Worm (Caenorhabditis elegans) whole organism, L1 larva: Measurements from ENCODE around the gene C06E1.11.
A peak's percentile ranks its signal among the peaks of the same experiment; 100 is the strongest.

Source experiments
- C04F5.9 ChIP-seq: sonication (generic microtip); optimal IDR thresholded peaks from 2 replicates; lab custom pipeline; 2016; ENCODE audit warnings: missing genetic modification characterization, missing compliant biosample characterization
- C16A3.4 ChIP-seq: fragments of 150-350 bp; optimal IDR thresholded peaks from 2 replicates; lab custom pipeline; 2014; ENCODE audit warnings: missing biosample characterization, missing genetic modification characterization
- C34B4.2 ChIP-seq: sonication (generic microtip); optimal IDR thresholded peaks from 2 replicates; lab custom pipeline; 2017; ENCODE audit warnings: mild to moderate bottlenecking, missing genetic modification characterization, missing compliant biosample characterization
- F16B12.6 ChIP-seq: fragments of 150-350 bp; optimal IDR thresholded peaks from 2 replicates; lab custom pipeline; 2014; ENCODE audit warnings: missing biosample characterization, missing genetic modification characterization
- aha-1 ChIP-seq: fragments of 150-350 bp; optimal IDR thresholded peaks from 2 replicates; lab custom pipeline; 2014; ENCODE audit warnings: missing biosample characterization, missing genetic modification characterization
- blmp-1 ChIP-seq: fragments of 150-350 bp; optimal IDR thresholded peaks from 2 replicates; lab custom pipeline; 2014; ENCODE audit warnings: missing biosample characterization, missing genetic modification characterization
- ceh-63 ChIP-seq: fragments of 200-800 bp; sonication (Bioruptor generic); optimal IDR thresholded peaks from 2 replicates; lab custom pipeline; 2018; ENCODE audit warnings: mild to moderate bottlenecking, missing genetic modification characterization, missing compliant biosample characterization
- ceh-88 ChIP-seq: fragments of 200-800 bp; sonication (Bioruptor generic); IDR thresholded peaks from 2 replicates; pipeline ENCODE4 v1.3.6; 2022; ENCODE audit warnings: missing genetic modification characterization, missing compliant biosample characterization
- ceh-90 ChIP-seq: sonication (generic microtip); optimal IDR thresholded peaks from 2 replicates; lab custom pipeline; 2016; ENCODE audit warnings: missing genetic modification characterization, missing compliant biosample characterization
- ces-1 ChIP-seq: fragments of 150-350 bp; optimal IDR thresholded peaks from 2 replicates; lab custom pipeline; 2014; ENCODE audit warnings: missing biosample characterization, missing genetic modification reagents, missing genetic modification characterization
- dpl-1 ChIP-seq, 3 experiments: fragments of 150-350 bp in 2 of 3; sonication (generic microtip) in 1 of 3; optimal IDR thresholded peaks; 2 replicates each; lab custom pipeline; 2014 to 2017; ENCODE audit warnings: missing biosample characterization in 3 of 3, missing genetic modification characterization in 3 of 3, missing genetic modification reagents in 3 of 3
- efl-1 ChIP-seq, 4 experiments: fragments of 150-350 bp; optimal IDR thresholded peaks in 3 of 4; peaks in 1 of 4; 1 replicate in 1 of 4; 2 replicates in 3 of 4; lab custom pipeline; 2014; ENCODE audit warnings: missing biosample characterization in 2 of 4, missing genetic modification characterization in 2 of 4, missing genetic modification reagents in 2 of 4
- efl-3 ChIP-seq: fragments of 200-800 bp; sonication (Bioruptor generic); optimal IDR thresholded peaks from 2 replicates; lab custom pipeline; 2018; ENCODE audit warnings: mild to moderate bottlenecking, missing genetic modification characterization, missing compliant biosample characterization
- egl-13 ChIP-seq: sonication (generic microtip); optimal IDR thresholded peaks from 2 replicates; lab custom pipeline; 2016; ENCODE audit warnings: missing genotype, missing genetic modification reagents, missing genetic modification characterization, missing compliant biosample characterization
- egl-27 ChIP-seq, 2 experiments: fragments of 150-350 bp in 1 of 2; sonication (generic microtip); optimal IDR thresholded peaks; 3 replicates each; lab custom pipeline; 2017 to 2018; ENCODE audit warnings: missing biosample characterization in 2 of 2, missing genetic modification characterization in 2 of 2, missing genetic modification reagents in 2 of 2
- elt-2 ChIP-seq: sonication (generic microtip); optimal IDR thresholded peaks from 2 replicates; lab custom pipeline; 2016; ENCODE audit warnings: missing genetic modification characterization, mild to moderate bottlenecking, inconsistent platforms, missing compliant biosample characterization, missing genetic modification reagents
- fkh-10 ChIP-seq: sonication (generic microtip); optimal IDR thresholded peaks from 2 replicates; lab custom pipeline; 2017; ENCODE audit warnings: missing biosample characterization, missing genetic modification reagents, missing genetic modification characterization
- fkh-8 ChIP-seq: sonication (generic microtip); optimal IDR thresholded peaks from 2 replicates; lab custom pipeline; 2016; ENCODE audit warnings: mild to moderate bottlenecking, missing genetic modification characterization, missing compliant biosample characterization
- fos-1 ChIP-seq: fragments of 150-350 bp; optimal IDR thresholded peaks from 2 replicates; lab custom pipeline; 2014; ENCODE audit warnings: missing biosample characterization, missing genetic modification characterization
- grh-1 ChIP-seq: fragments of 200-800 bp; sonication (Bioruptor generic); IDR thresholded peaks from 2 replicates; pipeline ENCODE4 v1.3.6; 2022; ENCODE audit warnings: missing genetic modification reagents, missing genetic modification characterization, missing compliant biosample characterization
- hlh-17 ChIP-seq: fragments of 200-800 bp; sonication (Bioruptor generic); optimal IDR thresholded peaks from 2 replicates; lab custom pipeline; 2018; ENCODE audit warnings: missing genetic modification characterization, mild to moderate bottlenecking, missing compliant biosample characterization, moderate library complexity, borderline replicate concordance
- hlh-4 ChIP-seq: sonication (generic microtip); optimal IDR thresholded peaks from 2 replicates; lab custom pipeline; 2016; ENCODE audit warnings: mild to moderate bottlenecking, missing genetic modification characterization, missing compliant biosample characterization
- hpl-2 ChIP-seq: fragments of 150-350 bp; optimal IDR thresholded peaks from 2 replicates; lab custom pipeline; 2014; ENCODE audit warnings: missing biosample characterization, missing genetic modification reagents, missing genetic modification characterization
- irx-1 ChIP-seq: sonication (generic microtip); optimal IDR thresholded peaks from 2 replicates; lab custom pipeline; 2016; ENCODE audit warnings: missing genetic modification characterization, missing compliant biosample characterization
- isw-1 ChIP-seq: fragments of 200-800 bp; sonication (Bioruptor generic); IDR thresholded peaks from 2 replicates; pipeline ENCODE4 v1.3.6; 2022; ENCODE audit warnings: missing genetic modification characterization, missing compliant biosample characterization
- jun-1 ChIP-seq: fragments of 150-350 bp; optimal IDR thresholded peaks from 2 replicates; lab custom pipeline; 2014; ENCODE audit warnings: missing biosample characterization, missing genetic modification reagents, missing genetic modification characterization
- lin-13 ChIP-seq: fragments of 150-350 bp; optimal IDR thresholded peaks from 2 replicates; lab custom pipeline; 2014; ENCODE audit warnings: missing biosample characterization, missing genetic modification reagents, missing genetic modification characterization
- lin-15B ChIP-seq: fragments of 150-350 bp; sonication (generic microtip); optimal IDR thresholded peaks from 3 replicates; lab custom pipeline; 2014; ENCODE audit warnings: missing biosample characterization, missing genetic modification characterization
- lin-39 ChIP-seq: fragments of 150-350 bp; optimal IDR thresholded peaks from 2 replicates; lab custom pipeline; 2014; ENCODE audit warnings: missing biosample characterization, missing genetic modification reagents, missing genetic modification characterization
- mdl-1 ChIP-seq, 2 experiments: fragments of 150-350 bp; optimal IDR thresholded peaks; 2 replicates each; lab custom pipeline; 2014 to 2017; ENCODE audit warnings: missing biosample characterization in 2 of 2, missing genetic modification characterization in 2 of 2, inconsistent platforms in 1 of 2
- mef-2 ChIP-seq: fragments of 150-350 bp; optimal IDR thresholded peaks from 2 replicates; lab custom pipeline; 2014; ENCODE audit warnings: missing biosample characterization, missing genetic modification characterization
- nhr-11 ChIP-seq: fragments of 150-350 bp; optimal IDR thresholded peaks from 2 replicates; lab custom pipeline; 2014; ENCODE audit warnings: missing biosample characterization, missing genetic modification characterization
- nhr-12 ChIP-seq: sonication (generic microtip); optimal IDR thresholded peaks from 2 replicates; lab custom pipeline; 2017; ENCODE audit warnings: missing biosample characterization, missing genetic modification characterization
- nhr-19 ChIP-seq: fragments of 200-800 bp; sonication (Bioruptor generic); conservative IDR thresholded peaks from 2 replicates; pipeline ENCODE4 v1.3.6; 2022; ENCODE audit warnings: missing genetic modification characterization, missing compliant biosample characterization
- nhr-237 ChIP-seq: fragments of 150-350 bp; optimal IDR thresholded peaks from 2 replicates; lab custom pipeline; 2014; ENCODE audit warnings: missing biosample characterization, missing genetic modification characterization
- nhr-47 ChIP-seq: sonication (generic microtip); optimal IDR thresholded peaks from 2 replicates; lab custom pipeline; 2016; ENCODE audit warnings: mild to moderate bottlenecking, missing genetic modification characterization, moderate library complexity, missing compliant biosample characterization
- nhr-71 ChIP-seq: sonication (generic microtip); optimal IDR thresholded peaks from 2 replicates; lab custom pipeline; 2016; ENCODE audit warnings: mild to moderate bottlenecking, missing genetic modification characterization, moderate library complexity, missing compliant biosample characterization
- nhr-76 ChIP-seq: sonication (generic microtip); optimal IDR thresholded peaks from 2 replicates; lab custom pipeline; 2017; ENCODE audit warnings: missing biosample characterization, missing genetic modification characterization
- nhr-77 ChIP-seq: fragments of 150-350 bp; optimal IDR thresholded peaks from 2 replicates; lab custom pipeline; 2014; ENCODE audit warnings: missing biosample characterization, missing genetic modification characterization
- nhr-85 ChIP-seq: sonication (generic microtip); peaks from one replicate; lab custom pipeline; 2016; ENCODE audit warnings: missing genetic modification characterization, inconsistent platforms, missing compliant biosample characterization
- nhr-90 ChIP-seq: sonication (generic microtip); optimal IDR thresholded peaks from 2 replicates; lab custom pipeline; 2016; ENCODE audit warnings: mild to moderate bottlenecking, missing genetic modification characterization, missing compliant biosample characterization; ENCODE audit not compliant: poor library complexity
- pax-3 ChIP-seq: fragments of 200-800 bp; sonication (Bioruptor generic); optimal IDR thresholded peaks from 2 replicates; lab custom pipeline; 2018; ENCODE audit warnings: mild to moderate bottlenecking, missing genetic modification characterization, moderate library complexity, missing compliant biosample characterization
- rnt-1 ChIP-seq: sonication (generic microtip); optimal IDR thresholded peaks from 2 replicates; lab custom pipeline; 2016; ENCODE audit warnings: mild to moderate bottlenecking, missing genetic modification characterization, moderate library complexity, missing compliant biosample characterization
- skn-1 ChIP-seq: fragments of 150-350 bp; optimal IDR thresholded peaks from 2 replicates; lab custom pipeline; 2014; ENCODE audit warnings: missing biosample characterization, missing genetic modification characterization
- snu-23 ChIP-seq: sonication (generic microtip); optimal IDR thresholded peaks from 2 replicates; lab custom pipeline; 2016; ENCODE audit warnings: missing genetic modification characterization, missing compliant biosample characterization
- sptf-1 ChIP-seq: fragments of 150-350 bp; optimal IDR thresholded peaks from 2 replicates; lab custom pipeline; 2014; ENCODE audit warnings: missing biosample characterization, missing genetic modification characterization
- swsn-7 ChIP-seq: sonication (generic microtip); optimal IDR thresholded peaks from 2 replicates; lab custom pipeline; 2016; ENCODE audit warnings: missing genetic modification characterization, missing compliant biosample characterization
- unc-130 ChIP-seq: fragments of 150-350 bp; optimal IDR thresholded peaks from 2 replicates; lab custom pipeline; 2017; ENCODE audit warnings: missing biosample characterization, missing genetic modification characterization, inconsistent platforms
- unc-30 ChIP-seq: sonication (generic microtip); optimal IDR thresholded peaks from 2 replicates; lab custom pipeline; 2017; ENCODE audit warnings: missing biosample characterization, missing genetic modification characterization
- vab-15 ChIP-seq: sonication (generic microtip); optimal IDR thresholded peaks from 2 replicates; lab custom pipeline; 2017; ENCODE audit warnings: missing genotype, mild to moderate bottlenecking, missing genetic modification characterization, missing compliant biosample characterization

C06E1.11 gene

DNA sequence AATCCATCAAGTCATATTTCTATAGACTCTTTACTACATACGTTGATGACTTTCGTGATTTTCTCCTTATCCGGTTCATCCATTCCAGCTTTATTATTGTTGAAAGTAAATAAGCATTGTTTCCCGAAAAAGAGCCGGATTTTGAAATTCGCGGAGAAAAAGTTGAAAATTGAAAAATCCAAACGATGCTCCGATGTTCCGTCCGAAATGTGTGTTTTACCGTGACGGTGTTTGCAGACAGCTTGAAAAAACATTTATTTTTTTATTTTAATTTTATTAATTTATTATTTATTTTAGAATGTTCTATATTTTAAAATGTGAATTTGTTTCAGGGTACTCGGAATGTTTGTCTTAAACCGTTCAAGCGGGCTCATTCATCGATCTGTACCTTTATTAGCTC is 14.3 kb upstream of the C06E1.11 start, which contains the start of gene dnj-10 (continued):
- TF ChIP-seq fkh-10 (GFP tag; lab: Kevin White, UChicago): peak; percentile 3
- TF ChIP-seq nhr-85 (tag; lab: Kevin White, UChicago): peak; percentile 73
- TF ChIP-seq ces-1 (GFP tag; lab: Kevin White, UChicago): no peak
- TF ChIP-seq lin-15B (tag; lab: Kevin White, UChicago): peak; percentile 86
- no peak for TF ChIP-seq fos-1 (tag; lab: Kevin White, UChicago)
- peak; percentile 52 for TF ChIP-seq rnt-1
- TF ChIP-seq ceh-90: peak; percentile 9
- TF ChIP-seq nhr-47 (tag; lab: Kevin White, UChicago): peak; percentile 72
- no peak for TF ChIP-seq elt-2 (tag; lab: Kevin White, UChicago)
- no peak for TF ChIP-seq egl-27 (tag; optimal IDR thresholded peaks at IDR 0.05; lab: Kevin White, UChicago)
- no peak for TF ChIP-seq C34B4.2
- TF ChIP-seq fkh-8 (tag; lab: Kevin White, UChicago): peak; percentile 49
- TF ChIP-seq efl-1 (optimal IDR thresholded peaks at IDR 0.05; lab: Kevin White, UChicago): peak; percentile 32 to 87
- peak; percentile 90 to 98 for TF ChIP-seq efl-1 (GFP tag; optimal IDR thresholded peaks at IDR 0.05 in 1 of 2; lab: Kevin White, UChicago)
- peak; percentile 78 for TF ChIP-seq nhr-71 (tag; lab: Kevin White, UChicago)
- TF ChIP-seq lin-39 (tag; lab: Kevin White, UChicago): peak; percentile 50
- TF ChIP-seq isw-1 (GFP tag; lab: Robert Waterston, UW): peak; percentile 51
- peak; percentile 21 for TF ChIP-seq egl-13
- TF ChIP-seq nhr-77 (tag; lab: Kevin White, UChicago): no peak
- no peak for TF ChIP-seq pax-3

ce11 chrIII:8628405-8628982 is 12.0 kb upstream of the C06E1.11 start, which contains the start of the genes polk-1 and gpr-1:
Gene polk-1, minus strand, starts transcription at chrIII:8628590.
Gene gpr-1, plus strand, starts transcription at chrIII:8628932.
- TF ChIP-seq jun-1 (tag; lab: Kevin White, UChicago): no peak
- peak; percentile 25 for TF ChIP-seq C16A3.4 (tag; lab: Kevin White, UChicago)
- TF ChIP-seq ceh-90: no peak
- peak; percentile 27; the same call in 1 of the 2 replicates for TF ChIP-seq isw-1 (GFP tag; lab: Robert Waterston, UW)
- no peak for TF ChIP-seq nhr-47 (tag; lab: Kevin White, UChicago)
- no peak for TF ChIP-seq nhr-12 (tag; lab: Kevin White, UChicago)
- no peak for TF ChIP-seq aha-1 (tag; lab: Kevin White, UChicago)
- TF ChIP-seq hpl-2 (GFP tag; lab: Kevin White, UChicago): no peak
- no peak for TF ChIP-seq C04F5.9
- TF ChIP-seq efl-1 (optimal IDR thresholded peaks at IDR 0.05; lab: Kevin White, UChicago): peak; percentile 80 to 83
- TF ChIP-seq efl-1 (GFP tag; optimal IDR thresholded peaks at IDR 0.05 in 1 of 2; lab: Kevin White, UChicago): peak; percentile 85 to 98
- peak; percentile 52 for TF ChIP-seq lin-13 (GFP tag; lab: Kevin White, UChicago)
- TF ChIP-seq irx-1: no peak
- no peak for TF ChIP-seq nhr-76 (tag; lab: Kevin White, UChicago)
- TF ChIP-seq mdl-1 (tag; optimal IDR thresholded peaks at IDR 0.05; lab: Kevin White, UChicago): no peak
- no peak for TF ChIP-seq unc-130
- no peak for TF ChIP-seq nhr-90 (tag; lab: Kevin White, UChicago)
- no peak for TF ChIP-seq sptf-1 (tag; lab: Kevin White, UChicago)
- TF ChIP-seq F16B12.6: peak; percentile 79
- TF ChIP-seq unc-30 (tag; lab: Kevin White, UChicago): no peak
- no peak for TF ChIP-seq mef-2
- TF ChIP-seq dpl-1 (GFP tag; optimal IDR thresholded peaks at IDR 0.05; lab: Kevin White, UChicago): peak; percentile 74 to 86 (median 81)
- TF ChIP-seq ceh-63 (GFP tag; lab: Kevin White, UChicago): no peak
- TF ChIP-seq efl-3 (GFP tag; lab: Kevin White, UChicago): no peak
- no peak for TF ChIP-seq fkh-10 (GFP tag; lab: Kevin White, UChicago)
- TF ChIP-seq grh-1 (GFP tag; lab: Robert Waterston, UW): no peak
- peak; percentile 36 for TF ChIP-seq lin-15B (tag; lab: Kevin White, UChicago)
- TF ChIP-seq blmp-1: peak; percentile 23
- TF ChIP-seq skn-1 (tag; lab: Kevin White, UChicago): no peak
- TF ChIP-seq nhr-19 (GFP tag; lab: Robert Waterston, UW): no peak
- TF ChIP-seq snu-23 (GFP tag; lab: Kevin White, UChicago): peak; percentile 22
- no peak for TF ChIP-seq nhr-11 (tag; lab: Kevin White, UChicago)
- no peak for TF ChIP-seq swsn-7 (tag; lab: Kevin White, UChicago)
- no peak for TF ChIP-seq vab-15 (tag; lab: Kevin White, UChicago)
- no peak for TF ChIP-seq hlh-17 (GFP tag; lab: Kevin White, UChicago)
- TF ChIP-seq hlh-4 (tag; lab: Kevin White, UChicago): no peak
- no peak for TF ChIP-seq ceh-88 (GFP tag; lab: Robert Waterston, UW)
- TF ChIP-seq nhr-237 (tag; lab: Kevin White, UChicago): no peak
